Worm (Caenorhabditis elegans): ENCODE results near the gene ceh-39.

DNA sequence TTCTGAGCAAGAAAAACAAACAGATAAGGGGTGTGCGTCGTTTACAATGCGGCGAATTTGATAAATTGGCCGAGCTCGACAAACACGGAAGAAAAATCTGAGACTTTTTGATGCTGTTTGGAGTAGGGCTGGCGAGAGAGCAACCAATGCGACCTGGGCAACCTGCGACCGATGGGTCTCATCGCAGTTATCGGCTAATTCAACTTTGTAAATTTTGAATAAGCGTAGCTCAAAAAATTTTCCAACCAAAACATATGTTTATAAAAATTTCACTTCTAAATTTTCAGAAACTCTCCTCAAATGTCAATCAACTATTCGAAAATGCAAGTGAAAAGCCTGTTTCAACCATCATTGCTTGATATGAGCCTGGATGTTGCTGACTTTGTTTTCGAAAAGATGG lies 35.9 kb upstream of the ceh-39 start, which contains the start of gene B0294.3:
- TF ChIP-seq elt-3 (tag; optimal IDR thresholded peaks at IDR 0.05) (no peak), nhr-25 (tag; optimal IDR thresholded peaks at IDR 0.05) (no peak), skn-1 (tag; optimal IDR thresholded peaks at IDR 0.05) (no peak), lin-13 (GFP tag; optimal IDR thresholded peaks at IDR 0.05) (no peak), F13H6.1 (tag; optimal IDR thresholded peaks at IDR 0.05) (no peak), ama-1 (optimal IDR thresholded peaks at IDR 0.05) (no peak), blmp-1 (tag; optimal IDR thresholded peaks at IDR 0.05; ENCODE audit: insufficient read depth) (no peak), alr-1 (tag; optimal IDR thresholded peaks at IDR 0.05) (no peak), nhr-77 (tag; optimal IDR thresholded peaks at IDR 0.05) (no peak), mdl-1 (tag; optimal IDR thresholded peaks at IDR 0.05) (no peak), zag-1 (tag; optimal IDR thresholded peaks at IDR 0.05) (no peak)

Measured in whole organism, L2 larva.